Worm (Caenorhabditis elegans) whole organism, early embryonic: Measurements from ENCODE around the gene F29G9.1.

Source experiments
- B0310.2 ChIP-seq: sonication (generic microtip); optimal IDR thresholded peaks from 2 replicates; lab custom pipeline; 2016; ENCODE audit warnings: mild to moderate bottlenecking, missing genetic modification characterization, missing compliant biosample characterization
- F13C5.2 ChIP-seq: sonication (generic microtip); optimal IDR thresholded peaks from 2 replicates; lab custom pipeline; 2017; ENCODE audit warnings: mild to moderate bottlenecking, missing genetic modification characterization, inconsistent platforms, missing compliant biosample characterization
- aly-1 ChIP-seq: sonication (generic microtip); optimal IDR thresholded peaks from 2 replicates; lab custom pipeline; 2016; ENCODE audit warnings: missing genetic modification characterization, missing compliant biosample characterization
- ama-1 ChIP-seq: fragments of 150-350 bp; optimal IDR thresholded peaks from 2 replicates; lab custom pipeline; 2014
- ceh-13 ChIP-seq: fragments of 200-800 bp; sonication (Bioruptor generic); optimal IDR thresholded peaks from 2 replicates; lab custom pipeline; 2018; ENCODE audit warnings: mild to moderate bottlenecking, missing genetic modification characterization, missing compliant biosample characterization
- ceh-36 ChIP-seq: sonication (generic microtip); optimal IDR thresholded peaks from 2 replicates; lab custom pipeline; 2016; ENCODE audit warnings: missing genetic modification characterization, inconsistent platforms, missing compliant biosample characterization
- ets-7 ChIP-seq: sonication (generic microtip); optimal IDR thresholded peaks from 2 replicates; lab custom pipeline; 2016; ENCODE audit warnings: missing genotype, missing genetic modification characterization, missing compliant biosample characterization
- flt-1 ChIP-seq: fragments of 200-800 bp; sonication (Bioruptor generic); IDR thresholded peaks from 2 replicates; pipeline ENCODE4 v1.3.6; 2022; ENCODE audit warnings: missing genetic modification characterization, missing compliant biosample characterization
- hmbx-1 ChIP-seq: sonication (generic microtip); optimal IDR thresholded peaks from 2 replicates; lab custom pipeline; 2016; ENCODE audit warnings: mild to moderate bottlenecking, missing genetic modification characterization, missing compliant biosample characterization
- hmg-4 ChIP-seq: fragments of 200-800 bp; sonication (Bioruptor generic); optimal IDR thresholded peaks from 2 replicates; lab custom pipeline; 2018; ENCODE audit warnings: mild to moderate bottlenecking, missing genetic modification characterization, missing compliant biosample characterization
- hnd-1 ChIP-seq: sonication (generic microtip); optimal IDR thresholded peaks from 2 replicates; lab custom pipeline; 2016; ENCODE audit warnings: missing genetic modification characterization, missing compliant biosample characterization
- pes-1 ChIP-seq: fragments of 200-800 bp; sonication (Bioruptor generic); IDR thresholded peaks from 2 replicates; pipeline ENCODE4 v1.3.6; 2022; ENCODE audit warnings: missing genetic modification reagents, missing genetic modification characterization, missing compliant biosample characterization
- scrt-1 ChIP-seq: fragments of 200-800 bp; sonication (Bioruptor generic); IDR thresholded peaks from 2 replicates; pipeline ENCODE4 v1.3.6; 2022; ENCODE audit warnings: missing genetic modification characterization, missing compliant biosample characterization
- sea-1 ChIP-seq: fragments of 200-800 bp; sonication (Bioruptor generic); conservative IDR thresholded peaks from 2 replicates; pipeline ENCODE4 v1.3.6; 2022; ENCODE audit warnings: missing genetic modification characterization, missing compliant biosample characterization
- tbx-11 ChIP-seq: fragments of 200-800 bp; sonication (Bioruptor generic); IDR thresholded peaks from 2 replicates; pipeline ENCODE4 v1.3.6; 2022; ENCODE audit warnings: missing genetic modification characterization, missing compliant biosample characterization
- tbx-37 ChIP-seq: fragments of 200-800 bp; sonication (Bioruptor generic); conservative IDR thresholded peaks from 2 replicates; pipeline ENCODE4 v1.3.6; 2022; ENCODE audit warnings: missing genetic modification reagents, missing genetic modification characterization, missing compliant biosample characterization
- tra-4 ChIP-seq: sonication (generic microtip); optimal IDR thresholded peaks from 2 replicates; lab custom pipeline; 2017; ENCODE audit warnings: missing genetic modification characterization, missing compliant biosample characterization

Gene F29G9.1

DNA sequence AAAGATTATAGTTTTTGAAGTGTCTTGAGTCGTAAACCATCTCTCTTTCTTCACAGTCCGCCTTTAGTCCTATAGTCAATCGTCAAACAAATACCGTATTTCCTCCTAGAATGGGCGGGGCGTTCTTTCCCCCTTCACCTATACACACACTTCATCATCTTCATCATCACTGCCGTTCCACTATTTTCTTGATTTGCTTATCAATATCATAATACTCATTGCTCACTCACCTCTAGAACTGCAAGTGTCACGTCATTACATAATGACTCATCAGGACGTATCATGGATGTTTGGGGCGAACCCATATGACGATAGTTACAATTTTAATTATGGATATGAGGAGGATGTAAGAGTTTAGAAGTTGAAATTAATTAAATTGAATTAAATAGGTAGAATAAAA is 28.3 kb upstream of the F29G9.1 start:
- TF ChIP-seq scrt-1 (GFP tag; lab: Robert Waterston, UW) (no peak), flt-1 (GFP tag; lab: Robert Waterston, UW) (no peak), ama-1 (lab: Kevin White, UChicago) (no peak)

DNA sequence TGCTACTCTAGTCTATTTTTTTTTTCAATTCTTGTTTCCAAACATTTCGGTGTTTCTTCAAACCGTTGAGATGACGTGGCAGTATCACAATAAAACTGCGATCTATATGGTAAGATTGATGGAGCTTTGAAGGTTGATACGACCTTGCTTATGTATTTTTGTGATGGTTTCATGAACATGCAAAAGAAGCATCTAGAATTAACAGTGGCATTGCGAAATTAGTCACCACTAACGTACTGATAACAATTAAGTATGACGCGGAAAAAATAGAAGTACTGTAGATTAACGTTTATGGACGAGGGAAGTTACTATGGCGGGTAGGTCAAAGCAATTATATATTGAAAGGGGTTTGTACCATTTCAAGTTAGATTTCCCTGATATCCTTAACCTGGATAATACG is 26.5 kb upstream of the F29G9.1 start:
- no peak for TF ChIP-seq aly-1 (tag; lab: Kevin White, UChicago)
- no peak for TF ChIP-seq pes-1 (GFP tag; lab: Robert Waterston, UW)
- TF ChIP-seq hmbx-1 (tag; lab: Kevin White, UChicago): no peak
- TF ChIP-seq hmg-4 (GFP tag; lab: Kevin White, UChicago): no peak
- TF ChIP-seq ets-7: no peak
- no peak for TF ChIP-seq hnd-1 (tag; lab: Kevin White, UChicago)

DNA sequence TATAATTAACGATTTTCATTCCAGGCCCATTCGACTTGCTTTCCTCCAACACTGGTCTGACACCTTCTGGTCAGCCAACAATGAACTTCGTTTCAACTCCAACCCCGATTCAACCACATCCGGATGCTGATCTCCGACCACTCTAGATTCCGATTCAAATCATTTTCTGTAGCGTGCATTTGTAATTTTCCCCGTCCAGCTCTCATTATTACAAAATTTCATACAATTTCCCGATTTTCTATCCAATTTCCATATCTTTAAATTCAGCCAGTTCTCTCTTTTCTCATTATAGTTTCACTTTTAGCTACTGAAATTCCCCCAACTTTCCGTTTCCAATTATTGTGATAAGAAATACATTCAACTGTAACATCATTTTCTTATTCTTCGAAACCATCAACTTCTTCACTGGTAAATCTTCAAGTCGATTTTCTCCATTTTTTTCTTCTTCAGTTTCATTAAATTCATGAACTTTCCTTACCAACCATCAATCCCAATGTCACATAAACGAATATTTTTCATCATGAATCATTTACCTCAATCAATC is 23.3 kb upstream of the F29G9.1 start:
- TF ChIP-seq aly-1 (tag; lab: Kevin White, UChicago) (no peak), tra-4 (tag; lab: Kevin White, UChicago) (no peak), pes-1 (GFP tag; lab: Robert Waterston, UW) (no peak), flt-1 (GFP tag; lab: Robert Waterston, UW) (no peak), scrt-1 (GFP tag; lab: Robert Waterston, UW) (no peak), F13C5.2 (no peak), sea-1 (GFP tag; lab: Robert Waterston, UW) (no peak), tbx-11 (GFP tag; lab: Robert Waterston, UW) (no peak), hmg-4 (GFP tag; lab: Kevin White, UChicago) (no peak), ceh-36 (no peak), ceh-13 (GFP tag; lab: Kevin White, UChicago) (no peak), ama-1 (lab: Kevin White, UChicago) (no peak), B0310.2 (no peak), hmbx-1 (tag; lab: Kevin White, UChicago) (no peak), hnd-1 (tag; lab: Kevin White, UChicago) (no peak), ets-7 (no peak), tbx-37 (GFP tag; lab: Robert Waterston, UW) (no peak)

DNA sequence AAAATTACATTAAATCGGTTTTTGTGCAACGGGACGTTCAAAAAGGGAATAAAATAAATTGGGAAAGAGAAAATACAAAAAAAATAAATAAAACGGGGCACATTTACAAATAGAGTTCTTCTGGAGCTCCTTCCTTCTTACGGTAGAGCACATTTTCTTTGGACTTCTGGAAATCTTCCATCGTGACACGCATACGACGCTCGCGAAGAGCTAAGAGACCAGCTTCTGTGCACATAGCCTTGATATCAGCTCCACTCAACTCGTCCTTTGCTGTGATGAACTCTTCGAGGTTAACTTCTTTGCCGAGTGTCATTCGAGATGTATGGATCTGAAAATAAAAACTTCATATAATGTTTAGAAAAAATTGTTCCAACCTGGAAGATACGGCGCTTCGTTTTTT is 22.8 kb upstream of the F29G9.1 start:
- TF ChIP-seq hmbx-1 (tag; lab: Kevin White, UChicago) (no peak), F13C5.2 (no peak), ama-1 (lab: Kevin White, UChicago) (no peak), hmg-4 (GFP tag; lab: Kevin White, UChicago) (no peak), pes-1 (GFP tag; lab: Robert Waterston, UW) (no peak), ets-7 (no peak), sea-1 (GFP tag; lab: Robert Waterston, UW) (no peak), tbx-11 (GFP tag; lab: Robert Waterston, UW) (no peak), tra-4 (tag; lab: Kevin White, UChicago) (no peak), flt-1 (GFP tag; lab: Robert Waterston, UW) (no peak), B0310.2 (no peak), ceh-36 (no peak), tbx-37 (GFP tag; lab: Robert Waterston, UW) (no peak), hnd-1 (tag; lab: Kevin White, UChicago) (no peak), aly-1 (tag; lab: Kevin White, UChicago) (no peak), ceh-13 (GFP tag; lab: Kevin White, UChicago) (no peak), scrt-1 (GFP tag; lab: Robert Waterston, UW) (no peak)

DNA sequence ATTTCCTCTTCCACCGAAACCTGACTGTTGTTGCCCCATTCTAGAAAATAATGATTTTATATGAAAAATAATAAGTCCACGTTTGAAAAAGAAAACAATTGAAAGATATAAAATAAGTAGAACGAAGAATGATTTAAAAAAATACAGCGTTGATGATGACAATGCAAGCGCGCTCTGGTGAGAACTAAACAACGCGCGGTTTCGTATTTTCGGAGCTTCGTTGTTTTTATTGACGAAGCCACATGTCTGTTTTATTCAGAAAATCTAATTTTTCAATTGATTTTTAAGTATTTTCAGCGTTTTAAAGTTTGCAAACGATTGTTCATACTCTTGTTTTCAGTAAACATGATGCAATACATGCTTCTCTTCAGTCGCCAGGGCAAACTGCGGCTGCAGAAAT is 21.3 kb upstream of the F29G9.1 start, which contains the start of the genes rpt-2 and aps-1:
Gene rpt-2, minus strand, starts transcription at position 40 of the 400 bp plus-strand sequence.
Gene aps-1, plus strand, starts transcription at position 341 of the 400 bp plus-strand sequence.
- TF ChIP-seq scrt-1 (GFP tag; lab: Robert Waterston, UW) (no peak), hmbx-1 (tag; lab: Kevin White, UChicago) (no peak), ceh-36 (no peak), hnd-1 (tag; lab: Kevin White, UChicago) (no peak), aly-1 (tag; lab: Kevin White, UChicago) (no peak), ceh-13 (GFP tag; lab: Kevin White, UChicago) (no peak), F13C5.2 (peak; percentile 48), tra-4 (tag; lab: Kevin White, UChicago) (no peak), tbx-37 (GFP tag; lab: Robert Waterston, UW) (no peak)

DNA sequence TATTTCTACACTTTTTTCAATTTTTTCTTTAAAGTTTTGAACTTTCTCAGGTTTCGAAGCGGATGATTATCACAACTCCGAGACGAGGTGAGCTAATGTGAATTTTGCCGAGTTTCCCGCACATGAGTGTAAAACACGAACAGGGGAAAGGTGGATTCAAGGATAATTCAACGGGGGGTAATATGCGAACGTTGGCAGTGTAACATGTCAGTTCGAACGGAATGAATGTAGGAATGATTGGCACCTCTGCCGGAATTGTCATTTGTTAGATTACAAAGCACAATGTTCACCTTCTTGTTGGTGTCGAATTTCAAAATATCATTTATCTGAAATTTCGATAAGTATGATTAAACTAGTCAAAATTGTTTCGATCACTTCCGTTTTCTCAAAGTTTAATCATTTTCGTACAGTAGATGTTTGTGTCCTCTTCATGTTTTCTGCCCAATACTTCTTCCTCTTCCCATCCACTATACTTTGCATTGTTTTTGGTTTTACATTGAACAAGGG is 19.9 kb upstream of the F29G9.1 start, which contains the start of gene picc-1:
Gene picc-1, plus strand, starts transcription at position 51 of the 507 bp plus-strand sequence.
- TF ChIP-seq tbx-37 (GFP tag; lab: Robert Waterston, UW) (no peak), flt-1 (GFP tag; lab: Robert Waterston, UW) (no peak), hnd-1 (tag; lab: Kevin White, UChicago) (no peak), scrt-1 (GFP tag; lab: Robert Waterston, UW) (no peak), ceh-13 (GFP tag; lab: Kevin White, UChicago) (no peak), hmbx-1 (tag; lab: Kevin White, UChicago) (no peak), tra-4 (tag; lab: Kevin White, UChicago) (no peak)

DNA sequence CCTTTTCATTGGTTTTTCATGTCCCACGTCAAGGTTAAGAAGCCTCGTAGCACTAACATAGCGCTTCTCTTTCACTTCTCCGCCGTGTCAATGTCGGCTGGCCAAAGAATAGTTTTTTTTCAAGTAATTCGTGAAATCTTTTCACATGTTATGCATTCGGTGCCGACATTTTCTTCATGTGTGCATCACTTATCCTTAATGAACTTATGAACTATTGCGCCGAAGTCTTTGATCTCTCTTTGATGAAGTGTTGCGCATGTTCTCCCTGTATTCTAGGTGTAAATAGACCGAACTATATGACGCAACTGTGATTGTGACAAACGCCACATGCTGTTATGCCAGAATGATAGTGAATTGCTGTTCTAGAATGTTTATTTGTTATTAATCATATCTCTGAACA is 16.8 kb upstream of the F29G9.1 start:
- TF ChIP-seq F13C5.2 (no peak), ama-1 (lab: Kevin White, UChicago) (no peak), hmg-4 (GFP tag; lab: Kevin White, UChicago) (no peak), flt-1 (GFP tag; lab: Robert Waterston, UW) (no peak), tbx-11 (GFP tag; lab: Robert Waterston, UW) (no peak), pes-1 (GFP tag; lab: Robert Waterston, UW) (no peak), B0310.2 (no peak), hnd-1 (tag; lab: Kevin White, UChicago) (no peak), sea-1 (GFP tag; lab: Robert Waterston, UW) (no peak)
